Worm (Caenorhabditis elegans) whole organism, L3 larva: ENCODE data around the gene E01G4.5.

Experiments
- R02D3.7 ChIP-seq: fragments of 150-350 bp; optimal IDR thresholded peaks from 2 replicates; lab custom pipeline; 2014; ENCODE audit warnings: missing biosample characterization, missing genetic modification characterization
- aly-2 ChIP-seq: fragments of 150-350 bp; optimal IDR thresholded peaks from 2 replicates; lab custom pipeline; 2014; ENCODE audit warnings: missing biosample characterization, missing genetic modification characterization
- ama-1 ChIP-seq: fragments of 150-350 bp; optimal IDR thresholded peaks from 2 replicates; lab custom pipeline; 2018
- ceh-16 ChIP-seq: sonication (generic microtip); optimal IDR thresholded peaks from 2 replicates; lab custom pipeline; 2017; ENCODE audit warnings: missing biosample characterization, missing genetic modification characterization
- ceh-28 ChIP-seq: fragments of 150-350 bp; optimal IDR thresholded peaks from 2 replicates; lab custom pipeline; 2014; ENCODE audit warnings: missing biosample characterization, missing genetic modification reagents, missing genetic modification characterization
- ceh-9 ChIP-seq: sonication (generic microtip); optimal IDR thresholded peaks from 2 replicates; lab custom pipeline; 2018; ENCODE audit warnings: missing biosample characterization, missing genetic modification characterization
- daf-12 ChIP-seq: fragments of 150-350 bp; optimal IDR thresholded peaks from 2 replicates; lab custom pipeline; 2014; ENCODE audit warnings: missing biosample characterization, missing genetic modification reagents, missing genetic modification characterization
- egl-27 ChIP-seq: sonication (generic microtip); optimal IDR thresholded peaks from 4 replicates; lab custom pipeline; 2017; ENCODE audit warnings: missing biosample characterization, missing genetic modification reagents, missing genetic modification characterization
- egl-5 ChIP-seq: fragments of 150-350 bp; optimal IDR thresholded peaks from 2 replicates; lab custom pipeline; 2017; ENCODE audit warnings: missing biosample characterization, missing genetic modification reagents, missing genetic modification characterization, inconsistent platforms
- elt-1 ChIP-seq: fragments of 150-350 bp; optimal IDR thresholded peaks from 2 replicates; lab custom pipeline; 2014; ENCODE audit warnings: missing biosample characterization, missing genetic modification characterization
- elt-2 ChIP-seq: sonication (generic microtip); optimal IDR thresholded peaks from 2 replicates; lab custom pipeline; 2016; ENCODE audit warnings: missing genetic modification reagents, mild to moderate bottlenecking, missing genetic modification characterization, missing compliant biosample characterization
- elt-3 ChIP-seq, 3 experiments: fragments of 150-350 bp in 1 of 3; sonication (generic microtip) in 2 of 3; optimal IDR thresholded peaks; 2 replicates in 2 of 3; 4 replicates in 1 of 3; lab custom pipeline; 2014 to 2017; ENCODE audit warnings: missing biosample characterization in 3 of 3, missing genetic modification characterization in 3 of 3
- eor-1 ChIP-seq, 2 experiments: fragments of 150-350 bp; optimal IDR thresholded peaks; 2 replicates each; lab custom pipeline; 2014 to 2018; ENCODE audit warnings: missing biosample characterization in 2 of 2, missing genetic modification characterization in 2 of 2
- fkh-10 ChIP-seq: sonication (generic microtip); optimal IDR thresholded peaks from 2 replicates; lab custom pipeline; 2017; ENCODE audit warnings: missing biosample characterization, missing genetic modification reagents, missing genetic modification characterization
- fkh-2 ChIP-seq: fragments of 150-350 bp; optimal IDR thresholded peaks from 2 replicates; lab custom pipeline; 2014; ENCODE audit warnings: missing biosample characterization, missing genetic modification reagents, missing genetic modification characterization
- fos-1 ChIP-seq: fragments of 150-350 bp; optimal IDR thresholded peaks from 2 replicates; lab custom pipeline; 2014; ENCODE audit warnings: missing biosample characterization, missing genetic modification characterization
- hmg-11 ChIP-seq: sonication (generic microtip); optimal IDR thresholded peaks from 2 replicates; lab custom pipeline; 2016; ENCODE audit warnings: missing genetic modification characterization, missing compliant biosample characterization
- jun-1 ChIP-seq: fragments of 150-350 bp; optimal IDR thresholded peaks from 2 replicates; lab custom pipeline; 2014; ENCODE audit warnings: missing biosample characterization, missing genetic modification reagents, missing genetic modification characterization
- lin-15B ChIP-seq: fragments of 150-350 bp; optimal IDR thresholded peaks from 2 replicates; lab custom pipeline; 2014; ENCODE audit warnings: missing biosample characterization, missing genetic modification characterization
- lin-39 ChIP-seq: fragments of 150-350 bp; optimal IDR thresholded peaks from 2 replicates; lab custom pipeline; 2018; ENCODE audit warnings: missing biosample characterization, missing genetic modification reagents, missing genetic modification characterization
- lsy-12 ChIP-seq: sonication (generic microtip); optimal IDR thresholded peaks from 2 replicates; lab custom pipeline; 2016; ENCODE audit warnings: mild to moderate bottlenecking, missing genetic modification characterization, missing compliant biosample characterization
- mdl-1 ChIP-seq: fragments of 150-350 bp; optimal IDR thresholded peaks from 2 replicates; lab custom pipeline; 2014; ENCODE audit warnings: missing biosample characterization, missing genetic modification characterization
- mml-1 ChIP-seq: fragments of 150-350 bp; sonication (generic microtip); optimal IDR thresholded peaks from 3 replicates; lab custom pipeline; 2014; ENCODE audit warnings: missing biosample characterization, missing genetic modification characterization
- nfya-1 ChIP-seq: sonication (generic microtip); optimal IDR thresholded peaks from 2 replicates; lab custom pipeline; 2017; ENCODE audit warnings: missing genetic modification characterization, mild to moderate bottlenecking, missing compliant biosample characterization, antibody characterized with exemption, moderate library complexity; ENCODE audit not compliant: insufficient read depth
- nhr-11 ChIP-seq: fragments of 150-350 bp; optimal IDR thresholded peaks from 2 replicates; lab custom pipeline; 2014; ENCODE audit warnings: missing biosample characterization, missing genetic modification characterization
- nhr-23 ChIP-seq: fragments of 150-350 bp; optimal IDR thresholded peaks from 2 replicates; lab custom pipeline; 2014; ENCODE audit warnings: missing biosample characterization, missing genetic modification reagents, missing genetic modification characterization
- nhr-237 ChIP-seq: fragments of 150-350 bp; optimal IDR thresholded peaks from 2 replicates; lab custom pipeline; 2014; ENCODE audit warnings: missing biosample characterization, missing genetic modification characterization
- nhr-25 ChIP-seq: sonication (generic microtip); optimal IDR thresholded peaks from 2 replicates; lab custom pipeline; 2017; ENCODE audit warnings: missing biosample characterization, missing genetic modification characterization
- nhr-28 ChIP-seq: fragments of 150-350 bp; optimal IDR thresholded peaks from 2 replicates; lab custom pipeline; 2014; ENCODE audit warnings: missing biosample characterization, missing genetic modification characterization
- nhr-43 ChIP-seq: sonication (generic microtip); optimal IDR thresholded peaks from 2 replicates; lab custom pipeline; 2016; ENCODE audit warnings: mild to moderate bottlenecking, missing genetic modification characterization, missing compliant biosample characterization; ENCODE audit not compliant: poor library complexity, severe bottlenecking
- nhr-67 ChIP-seq: fragments of 150-350 bp; optimal IDR thresholded peaks from 2 replicates; lab custom pipeline; 2014; ENCODE audit warnings: missing biosample characterization, missing genetic modification characterization
- nhr-76 ChIP-seq: fragments of 150-350 bp; sonication (generic microtip); optimal IDR thresholded peaks from 5 replicates; lab custom pipeline; 2014; ENCODE audit warnings: missing biosample characterization, missing genetic modification characterization
- nhr-77 ChIP-seq: fragments of 150-350 bp; optimal IDR thresholded peaks from 2 replicates; lab custom pipeline; 2014; ENCODE audit warnings: missing biosample characterization, missing genetic modification characterization
- pha-4 ChIP-seq: fragments of 150-350 bp; optimal IDR thresholded peaks from 2 replicates; lab custom pipeline; 2014; ENCODE audit warnings: missing biosample characterization, missing genetic modification reagents, missing genetic modification characterization
- pqm-1 ChIP-seq: fragments of 150-350 bp; optimal IDR thresholded peaks from 2 replicates; lab custom pipeline; 2017; ENCODE audit warnings: missing biosample characterization, missing genetic modification characterization, inconsistent platforms
- sea-2 ChIP-seq: fragments of 150-350 bp; sonication (generic microtip); optimal IDR thresholded peaks from 4 replicates; lab custom pipeline; 2014; ENCODE audit warnings: missing biosample characterization, missing genetic modification reagents, missing genetic modification characterization
- skn-1 ChIP-seq: fragments of 150-350 bp; optimal IDR thresholded peaks from 2 replicates; lab custom pipeline; 2014; ENCODE audit warnings: missing biosample characterization, missing genetic modification characterization
- snpc-4 ChIP-seq: fragments of 150-350 bp; optimal IDR thresholded peaks from 2 replicates; lab custom pipeline; 2014; ENCODE audit warnings: missing biosample characterization, missing genetic modification characterization
- tbx-2 ChIP-seq: sonication (generic microtip); optimal IDR thresholded peaks from 2 replicates; lab custom pipeline; 2016; ENCODE audit warnings: mild to moderate bottlenecking, missing genetic modification characterization, missing compliant biosample characterization
- unc-62 ChIP-seq: fragments of 150-350 bp; sonication (generic microtip); optimal IDR thresholded peaks from 4 replicates; lab custom pipeline; 2014; ENCODE audit warnings: missing biosample characterization, missing genetic modification reagents, missing genetic modification characterization
- zag-1 ChIP-seq: fragments of 150-350 bp; optimal IDR thresholded peaks from 2 replicates; lab custom pipeline; 2014; ENCODE audit warnings: missing biosample characterization, missing genetic modification characterization
- ztf-11 ChIP-seq: fragments of 150-350 bp; optimal IDR thresholded peaks from 2 replicates; lab custom pipeline; 2014; ENCODE audit warnings: missing biosample characterization, missing genetic modification characterization
- ztf-4 ChIP-seq: fragments of 150-350 bp; optimal IDR thresholded peaks from 2 replicates; lab custom pipeline; 2014; ENCODE audit warnings: missing biosample characterization, missing genetic modification characterization

Gene E01G4.5

ce11 chrII:13460592-13461395 lies 11.4 kb upstream of the E01G4.5 start, which contains the start of gene pqn-27:
Gene pqn-27, minus strand, starts transcription at chrII:13460642.
- TF ChIP-seq ztf-4 (tag; lab: Kevin White, UChicago) (peak; percentile 78), ama-1 (lab: Kevin White, UChicago) (peak; percentile 96), ceh-16 (no peak), nhr-76 (tag; lab: Kevin White, UChicago) (no peak), pqm-1 (tag; lab: Kevin White, UChicago) (peak; percentile 61), nhr-11 (tag; lab: Kevin White, UChicago) (no peak), ceh-28 (tag; lab: Kevin White, UChicago) (peak; percentile 80), aly-2 (tag; lab: Kevin White, UChicago) (no peak), jun-1 (tag; lab: Kevin White, UChicago) (peak; percentile 6), sea-2 (no peak), pha-4 (peak; percentile 65), elt-1 (tag; lab: Kevin White, UChicago) (no peak), lin-39 (tag; lab: Kevin White, UChicago) (peak; percentile 34), fos-1 (no peak), tbx-2 (tag; lab: Kevin White, UChicago) (peak; percentile 59), hmg-11 (tag; lab: Kevin White, UChicago) (peak; percentile 34), nfya-1 (tag; lab: Kevin White, UChicago) (peak; percentile 70), nhr-25 (peak; percentile 70), lin-15B (peak; percentile 56), skn-1 (tag; lab: Kevin White, UChicago) (peak; percentile 44), nhr-77 (tag; lab: Kevin White, UChicago) (peak; percentile 76), elt-2 (tag; lab: Kevin White, UChicago) (peak; percentile 60), lsy-12 (tag; lab: Kevin White, UChicago) (peak; percentile 91), nhr-23 (tag; lab: Kevin White, UChicago) (peak; percentile 73), nhr-43 (tag; lab: Kevin White, UChicago) (peak; percentile 80), egl-5 (tag; lab: Kevin White, UChicago) (peak; percentile 89), elt-3 (tag; optimal IDR thresholded peaks at IDR 0.05; lab: Kevin White, UChicago) (peak in 1 of 3 experiments; percentile 86), unc-62 (GFP tag; lab: Kevin White, UChicago) (no peak)

- TF ChIP-seq mdl-1 (peak; percentile 75), aly-2 (tag; lab: Kevin White, UChicago) (no peak), ceh-16 (no peak), ztf-4 (tag; lab: Kevin White, UChicago) (no peak), elt-2 (tag; lab: Kevin White, UChicago) (peak; percentile 97), unc-62 (GFP tag; lab: Kevin White, UChicago) (peak; percentile 76), zag-1 (tag; lab: Kevin White, UChicago) (no peak), elt-1 (tag; lab: Kevin White, UChicago) (peak; percentile 70), fos-1 (peak; percentile 2), nfya-1 (tag; lab: Kevin White, UChicago) (peak; percentile 74), jun-1 (tag; lab: Kevin White, UChicago) (peak; percentile 86), elt-3 (tag; optimal IDR thresholded peaks at IDR 0.05; lab: Kevin White, UChicago) (peak in 2 of 3 experiments; percentile 5 to 89), egl-27 (tag; lab: Kevin White, UChicago) (peak; percentile 84), ceh-9 (tag; lab: Kevin White, UChicago) (no peak), pqm-1 (tag; lab: Kevin White, UChicago) (peak; percentile 87), nhr-77 (tag; lab: Kevin White, UChicago) (no peak), nhr-25 (peak; percentile 84), nhr-23 (tag; lab: Kevin White, UChicago) (peak; percentile 82), lin-15B (peak; percentile 22), nhr-67 (tag; lab: Kevin White, UChicago) (no peak), daf-12 (no peak), ztf-11 (tag; lab: Kevin White, UChicago) (no peak), pha-4 (peak; percentile 19), fkh-10 (GFP tag; lab: Kevin White, UChicago) (no peak), nhr-76 (tag; lab: Kevin White, UChicago) (no peak), eor-1 (tag; optimal IDR thresholded peaks at IDR 0.05; lab: Kevin White, UChicago) (no peak), snpc-4 (tag; lab: Kevin White, UChicago) (peak; percentile 61), mml-1 (tag; lab: Kevin White, UChicago) (peak; percentile 88), tbx-2 (tag; lab: Kevin White, UChicago) (peak; percentile 37), lsy-12 (tag; lab: Kevin White, UChicago) (peak; percentile 32), R02D3.7 (tag; lab: Kevin White, UChicago) (peak; percentile 4), ama-1 (lab: Kevin White, UChicago) (peak; percentile 97), fkh-2 (no peak), lin-39 (tag; lab: Kevin White, UChicago) (peak; percentile 90), hmg-11 (tag; lab: Kevin White, UChicago) (peak; percentile 7), nhr-28 (no peak), skn-1 (tag; lab: Kevin White, UChicago) (peak; percentile 81), ceh-28 (tag; lab: Kevin White, UChicago) (peak; percentile 59), nhr-11 (tag; lab: Kevin White, UChicago) (peak; percentile 58), nhr-237 (no peak), nhr-43 (tag; lab: Kevin White, UChicago) (peak; percentile 94)
Measured at ce11 chrII:13461604-13462375, 10.4 kb upstream of the E01G4.5 start.
